Fruit fly (Drosophila melanogaster) whole organism, prepupa: ENCODE data around the gene CG31960.

Experiments
- CG16779 ChIP-seq: fragments of 200-800 bp; sonication (Bioruptor generic); optimal IDR thresholded peaks from 3 replicates; lab custom pipeline; 2017; ENCODE audit warnings: missing biosample characterization, mild to moderate bottlenecking, missing genetic modification characterization
- CG4318 ChIP-seq: fragments of 200-800 bp; sonication (Bioruptor generic); optimal IDR thresholded peaks from 3 replicates; lab custom pipeline; 2017; ENCODE audit warnings: missing biosample characterization, mild to moderate bottlenecking, missing genetic modification characterization
- CG6276 ChIP-seq: fragments of 200-800 bp; sonication (Bioruptor generic); optimal IDR thresholded peaks from 2 replicates; lab custom pipeline; 2017; ENCODE audit warnings: missing biosample characterization, mild to moderate bottlenecking, missing genetic modification characterization
- CG6808 ChIP-seq: fragments of 200-800 bp; sonication (Bioruptor generic); optimal IDR thresholded peaks from 3 replicates; lab custom pipeline; 2017; ENCODE audit warnings: missing biosample characterization, missing genetic modification characterization, mild to moderate bottlenecking, moderate library complexity, missing genetic modification reagents
- Hr39 ChIP-seq: fragments of 200-800 bp; sonication (Bioruptor generic); optimal IDR thresholded peaks from 2 replicates; lab custom pipeline; 2016; ENCODE audit warnings: missing biosample characterization, missing genetic modification characterization
- Sox15 ChIP-seq: fragments of 200-800 bp; sonication (Bioruptor generic); optimal IDR thresholded peaks from 3 replicates; lab custom pipeline; 2016; ENCODE audit warnings: missing biosample characterization, missing genetic modification characterization

dm6 chr2L:3788150-3788549 lies 3.4 kb downstream of the CG31960 start:
- no peak for TF ChIP-seq CG4318 (GFP tag; lab: Kevin White, UChicago)
- TF ChIP-seq CG6808 (GFP tag; lab: Kevin White, UChicago) = no peak
- TF ChIP-seq CG6276 (GFP tag; lab: Kevin White, UChicago) = no peak
- TF ChIP-seq Sox15 (GFP tag; lab: Kevin White, UChicago) = no peak
- no peak for TF ChIP-seq Hr39 (GFP tag; lab: Kevin White, UChicago)
- no peak for TF ChIP-seq CG16779
